Worm (Caenorhabditis elegans) whole organism, L3 larva: ENCODE data around the gene ZC239.15.

Source experiments
- aly-2 ChIP-seq: fragments of 150-350 bp; optimal IDR thresholded peaks from 2 replicates; lab custom pipeline; 2014; ENCODE audit warnings: missing biosample characterization, missing genetic modification characterization
- ama-1 ChIP-seq: fragments of 150-350 bp; optimal IDR thresholded peaks from 2 replicates; lab custom pipeline; 2018
- egl-27 ChIP-seq: sonication (generic microtip); optimal IDR thresholded peaks from 4 replicates; lab custom pipeline; 2017; ENCODE audit warnings: missing biosample characterization, missing genetic modification reagents, missing genetic modification characterization
- nhr-11 ChIP-seq: fragments of 150-350 bp; optimal IDR thresholded peaks from 2 replicates; lab custom pipeline; 2014; ENCODE audit warnings: missing biosample characterization, missing genetic modification characterization
- nhr-25 ChIP-seq: sonication (generic microtip); optimal IDR thresholded peaks from 2 replicates; lab custom pipeline; 2017; ENCODE audit warnings: missing biosample characterization, missing genetic modification characterization
- nhr-28 ChIP-seq: fragments of 150-350 bp; optimal IDR thresholded peaks from 2 replicates; lab custom pipeline; 2014; ENCODE audit warnings: missing biosample characterization, missing genetic modification characterization
- nhr-67 ChIP-seq: fragments of 150-350 bp; optimal IDR thresholded peaks from 2 replicates; lab custom pipeline; 2014; ENCODE audit warnings: missing biosample characterization, missing genetic modification characterization
- skn-1 ChIP-seq: fragments of 150-350 bp; optimal IDR thresholded peaks from 2 replicates; lab custom pipeline; 2014; ENCODE audit warnings: missing biosample characterization, missing genetic modification characterization
- unc-62 ChIP-seq: fragments of 150-350 bp; sonication (generic microtip); optimal IDR thresholded peaks from 4 replicates; lab custom pipeline; 2014; ENCODE audit warnings: missing biosample characterization, missing genetic modification reagents, missing genetic modification characterization

DNA sequence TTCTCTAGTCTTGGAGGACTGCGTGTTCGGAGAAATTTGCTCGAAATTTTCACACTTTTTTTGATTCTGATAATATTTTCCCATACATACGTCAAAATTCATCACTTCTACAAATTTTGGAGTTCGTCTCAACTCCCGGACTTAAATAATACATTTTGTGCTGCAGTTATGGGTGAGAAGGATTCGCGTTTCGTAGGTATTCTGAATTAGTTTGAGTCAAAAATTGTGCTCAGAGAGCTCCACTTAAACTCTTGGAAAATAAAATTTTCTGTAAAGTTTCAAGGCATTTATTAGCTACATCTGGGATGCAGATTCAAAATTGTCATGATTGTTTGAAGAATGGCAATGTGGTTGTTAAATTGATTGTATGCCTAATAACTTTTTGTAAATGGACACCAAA, 10.6 kb downstream of the ZC239.15 start, which contains the start of gene ZC239.4:
- no peak for TF ChIP-seq ama-1 (lab: Kevin White, UChicago)
- no peak for TF ChIP-seq nhr-28 (tag; lab: Kevin White, UChicago)
- no peak for TF ChIP-seq unc-62
- TF ChIP-seq nhr-25 (tag; lab: Kevin White, UChicago) = no peak
- no peak for TF ChIP-seq nhr-67 (tag; lab: Kevin White, UChicago)
- TF ChIP-seq egl-27 = no peak
- no peak for TF ChIP-seq skn-1
- no peak for TF ChIP-seq nhr-11 (tag; lab: Kevin White, UChicago)
- TF ChIP-seq aly-2 (tag; lab: Kevin White, UChicago) = no peak
